Worm (Caenorhabditis elegans): Measurements from ENCODE around the gene Y57G11B.5.
A peak's percentile ranks its signal among the peaks of the same experiment; 100 is the strongest.

The Y57G11B.5 gene

ce11 chrIV:14574282-14574869 lies at the start of gene Y57G11B.5, which contains the start of gene Y57G11B.3:
Gene Y57G11B.5 (plus strand): TSS chrIV:14574819.
Gene Y57G11B.3 (minus strand): TSS chrIV:14574382.
- no peak for TF ChIP-seq R02D3.7 (tag; optimal IDR thresholded peaks at IDR 0.05)
- no peak for TF ChIP-seq elt-2 (tag; optimal IDR thresholded peaks at IDR 0.05)
- TF ChIP-seq mdl-1 (tag; optimal IDR thresholded peaks at IDR 0.05): no peak
- TF ChIP-seq fkh-2 (tag; optimal IDR thresholded peaks at IDR 0.05): no peak
- TF ChIP-seq skn-1 (tag; optimal IDR thresholded peaks at IDR 0.05): no peak
- TF ChIP-seq lsy-12 (tag; optimal IDR thresholded peaks at IDR 0.05): no peak
- no peak for TF ChIP-seq ZK546.5 (tag; optimal IDR thresholded peaks at IDR 0.05)
- TF ChIP-seq nhr-43 (tag; optimal IDR thresholded peaks at IDR 0.05; ENCODE audit: poor library complexity, severe bottlenecking): no peak
- no peak for TF ChIP-seq nhr-28 (tag; optimal IDR thresholded peaks at IDR 0.05)
- no peak for TF ChIP-seq nfya-1 (tag; optimal IDR thresholded peaks at IDR 0.05; ENCODE audit: insufficient read depth)
- TF ChIP-seq ztf-11 (tag; optimal IDR thresholded peaks at IDR 0.05): no peak
- TF ChIP-seq unc-62 (GFP tag; optimal IDR thresholded peaks at IDR 0.05): no peak
- no peak for TF ChIP-seq egl-5 (tag; optimal IDR thresholded peaks at IDR 0.05)
- no peak for TF ChIP-seq nhr-237 (tag; optimal IDR thresholded peaks at IDR 0.05)
- no peak for TF ChIP-seq pha-4 (tag; optimal IDR thresholded peaks at IDR 0.05)
- TF ChIP-seq daf-12 (tag; optimal IDR thresholded peaks at IDR 0.05): no peak
- no peak for TF ChIP-seq ceh-9 (tag; optimal IDR thresholded peaks at IDR 0.05)
- no peak for TF ChIP-seq hmg-11 (tag; optimal IDR thresholded peaks at IDR 0.05)

ce11 chrIV:14525272-14526162 lies 49.1 kb upstream of the Y57G11B.5 start:
- TF ChIP-seq snpc-4 (tag; optimal IDR thresholded peaks at IDR 0.05): peak; percentile 53

ce11 chrIV:14528718-14529117 lies 45.9 kb upstream of the Y57G11B.5 start, which contains the start of gene T27E7.3:
Gene T27E7.3 (plus strand): TSS chrIV:14529018.
- TF ChIP-seq mdl-1 (tag; optimal IDR thresholded peaks at IDR 0.05) (no peak), ama-1 (optimal IDR thresholded peaks at IDR 0.05) (no peak)

- TF ChIP-seq hmg-11 (tag; optimal IDR thresholded peaks at IDR 0.05): no peak
- no peak for TF ChIP-seq nhr-43 (tag; optimal IDR thresholded peaks at IDR 0.05; ENCODE audit: poor library complexity, severe bottlenecking)
- no peak for TF ChIP-seq egl-27 (tag; optimal IDR thresholded peaks at IDR 0.05)
- TF ChIP-seq sea-2 (GFP tag; optimal IDR thresholded peaks at IDR 0.05): no peak
- TF ChIP-seq unc-39 (tag; optimal IDR thresholded peaks at IDR 0.05): no peak
- TF ChIP-seq elt-1 (tag; optimal IDR thresholded peaks at IDR 0.05): no peak
- TF ChIP-seq mml-1 (tag; optimal IDR thresholded peaks at IDR 0.05): no peak
- TF ChIP-seq nhr-12 (tag; optimal IDR thresholded peaks at IDR 0.05): no peak
- no peak for TF ChIP-seq nhr-11 (tag; optimal IDR thresholded peaks at IDR 0.05)
- no peak for TF ChIP-seq skn-1 (tag; optimal IDR thresholded peaks at IDR 0.05)
- no peak for TF ChIP-seq ceh-9 (tag; optimal IDR thresholded peaks at IDR 0.05)
- no peak for TF ChIP-seq elt-2 (tag; optimal IDR thresholded peaks at IDR 0.05)
- no peak for TF ChIP-seq ceh-82 (tag; optimal IDR thresholded peaks at IDR 0.05)
- TF ChIP-seq fkh-10 (GFP tag; optimal IDR thresholded peaks at IDR 0.05): no peak
- TF ChIP-seq zag-1 (tag; optimal IDR thresholded peaks at IDR 0.05): no peak
These were observed 44.6 kb upstream of the Y57G11B.5 start for ce11 chrIV:14530031-14530430.

ce11 chrIV:14532366-14532765 lies 42.3 kb upstream of the Y57G11B.5 start:
- TF ChIP-seq mdl-1 (tag; optimal IDR thresholded peaks at IDR 0.05) (no peak), nhr-76 (tag; optimal IDR thresholded peaks at IDR 0.05) (no peak), nhr-237 (tag; optimal IDR thresholded peaks at IDR 0.05) (no peak), nhr-43 (tag; optimal IDR thresholded peaks at IDR 0.05; ENCODE audit: poor library complexity, severe bottlenecking) (no peak), elt-3 (tag; optimal IDR thresholded peaks at IDR 0.05) (no peak), daf-12 (tag; optimal IDR thresholded peaks at IDR 0.05) (no peak), ceh-28 (tag; optimal IDR thresholded peaks at IDR 0.05) (no peak), elt-1 (tag; optimal IDR thresholded peaks at IDR 0.05) (no peak), ceh-16 (tag; optimal IDR thresholded peaks at IDR 0.05) (no peak), pha-4 (tag; optimal IDR thresholded peaks at IDR 0.05) (no peak), fkh-10 (GFP tag; optimal IDR thresholded peaks at IDR 0.05) (no peak), lin-39 (tag; optimal IDR thresholded peaks at IDR 0.05) (no peak), nhr-67 (tag; optimal IDR thresholded peaks at IDR 0.05) (no peak), hmg-11 (tag; optimal IDR thresholded peaks at IDR 0.05) (no peak), ceh-82 (tag; optimal IDR thresholded peaks at IDR 0.05) (no peak), sea-2 (GFP tag; optimal IDR thresholded peaks at IDR 0.05) (no peak), skn-1 (tag; optimal IDR thresholded peaks at IDR 0.05) (no peak), zag-1 (tag; optimal IDR thresholded peaks at IDR 0.05) (no peak), fos-1 (tag; optimal IDR thresholded peaks at IDR 0.05) (no peak), fkh-2 (tag; optimal IDR thresholded peaks at IDR 0.05) (no peak)
